Fruit fly (Drosophila melanogaster): ENCODE data around the gene TotF.
A peak's percentile ranks its signal among the peaks of the same experiment; 100 is the strongest.

Gene TotF

dm6 chr2L:19941352-19941851 lies 29.2 kb upstream of the TotF start (continued):
- peak in 1 of 2 experiments; percentile 94 for TF ChIP-seq eve (GFP tag; optimal IDR thresholded peaks at IDR 0.05)
- peak; percentile 93 for TF ChIP-seq Atf6 (GFP tag; IDR thresholded peaks at IDR 0.05)
- peak; percentile 71; the same call in 2 of the 3 replicates for TF ChIP-seq CG3726 (GFP tag; IDR thresholded peaks at IDR 0.05)
- TF ChIP-seq tap (tag; optimal IDR thresholded peaks at IDR 0.05) = peak; percentile 58
- TF ChIP-seq CG10543 (GFP tag; optimal IDR thresholded peaks at IDR 0.05) = peak; percentile 59
- peak; percentile 74 for TF ChIP-seq croc (GFP tag; conservative IDR thresholded peaks at IDR 0.05)
- TF ChIP-seq CG15269 (tag; optimal IDR thresholded peaks at IDR 0.05) = peak; percentile 89
- no peak for TF ChIP-seq Ets65A (GFP tag)
- TF ChIP-seq CG9817 (tag; optimal IDR thresholded peaks at IDR 0.05) = peak; percentile 79
- TF ChIP-seq CG11247 (GFP tag; IDR thresholded peaks at IDR 0.05) = peak; percentile 87
- peak; percentile 5 for TF ChIP-seq CG7271 (tag; optimal IDR thresholded peaks at IDR 0.05)
- TF ChIP-seq usp (GFP tag; optimal IDR thresholded peaks at IDR 0.05) = no peak
- peak; percentile 87 for TF ChIP-seq CG10209 (GFP tag; optimal IDR thresholded peaks at IDR 0.05)
- peak; percentile 85 for TF ChIP-seq Camta (GFP tag; optimal IDR thresholded peaks at IDR 0.05)
- peak; percentile 86 for TF ChIP-seq Meics (GFP tag; optimal IDR thresholded peaks at IDR 0.05)
- peak; percentile 93 for TF ChIP-seq lilli (GFP tag; optimal IDR thresholded peaks at IDR 0.05)
- TF ChIP-seq unpg (GFP tag; optimal IDR thresholded peaks at IDR 0.05) = peak; percentile 82
- TF ChIP-seq CG1602 (GFP tag; optimal IDR thresholded peaks at IDR 0.05) = peak; percentile 75
- no peak for TF ChIP-seq Dfd (GFP tag; optimal IDR thresholded peaks at IDR 0.05)
- TF ChIP-seq Vsx1 (GFP tag; optimal IDR thresholded peaks at IDR 0.05) = peak; percentile 71
- TF ChIP-seq CG15696 (tag; optimal IDR thresholded peaks at IDR 0.05) = peak; percentile 41
- TF ChIP-seq CG12219 (GFP tag; optimal IDR thresholded peaks at IDR 0.05) = peak; percentile 83
- TF ChIP-seq CG5953 (GFP tag; IDR thresholded peaks at IDR 0.05) = peak; percentile 72
- peak; percentile 93 for TF ChIP-seq so (GFP tag; IDR thresholded peaks at IDR 0.05)
- TF ChIP-seq Xbp1 (GFP tag; optimal IDR thresholded peaks at IDR 0.05) = peak; percentile 89
- TF ChIP-seq Hr3 (GFP tag; optimal IDR thresholded peaks at IDR 0.05) = peak; percentile 85
- TF ChIP-seq gsb-n (tag; optimal IDR thresholded peaks at IDR 0.05) = peak; percentile 69
- peak in 1 of 2 experiments; percentile 33 for TF ChIP-seq crp (GFP tag; optimal IDR thresholded peaks at IDR 0.05)
- peak; percentile 84 for TF ChIP-seq ase (GFP tag; IDR thresholded peaks at IDR 0.05)
- TF ChIP-seq vfl (GFP tag; optimal IDR thresholded peaks at IDR 0.05) = peak; percentile 80
- TF ChIP-seq gsb (GFP tag; IDR thresholded peaks at IDR 0.05) = peak; percentile 88
- no peak for TF ChIP-seq BEAF-32 (GFP tag; optimal IDR thresholded peaks at IDR 0.05)
- peak; percentile 84 for TF ChIP-seq HmgZ (tag; optimal IDR thresholded peaks at IDR 0.05)
- TF ChIP-seq grau (tag; optimal IDR thresholded peaks at IDR 0.05) = peak; percentile 82
- no peak for TF ChIP-seq Trl (optimal IDR thresholded peaks at IDR 0.05)
- peak; percentile 83 for TF ChIP-seq Trl (GFP tag; optimal IDR thresholded peaks at IDR 0.05)
- peak; percentile 72 for TF ChIP-seq Ptx1 (GFP tag; IDR thresholded peaks at IDR 0.05)
- no peak; the same call in none of the 2 replicates for TF ChIP-seq Ravus (GFP tag; IDR thresholded peaks at IDR 0.05)
- TF ChIP-seq tna (GFP tag; IDR thresholded peaks at IDR 0.05; ENCODE audit: partially characterized antibody) = no peak
- peak; percentile 96 for TF ChIP-seq slbo (GFP tag; IDR thresholded peaks at IDR 0.05)
- TF ChIP-seq sim (GFP tag; IDR thresholded peaks at IDR 0.05) = peak; percentile 62
- peak; percentile 80 for TF ChIP-seq CG13775 (GFP tag; optimal IDR thresholded peaks at IDR 0.05)
- TF ChIP-seq YL-1 (GFP tag; optimal IDR thresholded peaks at IDR 0.05) = no peak
- TF ChIP-seq CG9215 (GFP tag; IDR thresholded peaks at IDR 0.05) = peak; percentile 88
- TF ChIP-seq zfh2 (GFP tag; optimal IDR thresholded peaks at IDR 0.05) = peak; percentile 91
- TF ChIP-seq CG10274 (GFP tag; optimal IDR thresholded peaks at IDR 0.05) = peak; percentile 71
- peak; percentile 94 for TF ChIP-seq Aef1 (GFP tag; IDR thresholded peaks at IDR 0.05)
- no peak for TF ChIP-seq psq (GFP tag; optimal IDR thresholded peaks at IDR 0.05)
- TF ChIP-seq ac (GFP tag; optimal IDR thresholded peaks at IDR 0.05) = no peak
- peak; percentile 93 for TF ChIP-seq her (GFP tag; optimal IDR thresholded peaks at IDR 0.05)
- peak; percentile 62 for TF ChIP-seq CG13624 (GFP tag; optimal IDR thresholded peaks at IDR 0.05)
- peak; percentile 76 for TF ChIP-seq Myb (GFP tag; optimal IDR thresholded peaks at IDR 0.05)

Data from whole organism, embryonic.